Worm (Caenorhabditis elegans) whole organism, L3 larva: Measurements from ENCODE around the gene T24C4.5.

Experiments used
- egl-27 ChIP-seq: sonication (generic microtip); optimal IDR thresholded peaks from 4 replicates; lab custom pipeline; 2017; ENCODE audit warnings: missing biosample characterization, missing genetic modification reagents, missing genetic modification characterization
- fos-1 ChIP-seq: fragments of 150-350 bp; optimal IDR thresholded peaks from 2 replicates; lab custom pipeline; 2014; ENCODE audit warnings: missing biosample characterization, missing genetic modification characterization
- nhr-28 ChIP-seq: fragments of 150-350 bp; optimal IDR thresholded peaks from 2 replicates; lab custom pipeline; 2014; ENCODE audit warnings: missing biosample characterization, missing genetic modification characterization
- tbx-2 ChIP-seq: sonication (generic microtip); optimal IDR thresholded peaks from 2 replicates; lab custom pipeline; 2016; ENCODE audit warnings: mild to moderate bottlenecking, missing genetic modification characterization, missing compliant biosample characterization

DNA sequence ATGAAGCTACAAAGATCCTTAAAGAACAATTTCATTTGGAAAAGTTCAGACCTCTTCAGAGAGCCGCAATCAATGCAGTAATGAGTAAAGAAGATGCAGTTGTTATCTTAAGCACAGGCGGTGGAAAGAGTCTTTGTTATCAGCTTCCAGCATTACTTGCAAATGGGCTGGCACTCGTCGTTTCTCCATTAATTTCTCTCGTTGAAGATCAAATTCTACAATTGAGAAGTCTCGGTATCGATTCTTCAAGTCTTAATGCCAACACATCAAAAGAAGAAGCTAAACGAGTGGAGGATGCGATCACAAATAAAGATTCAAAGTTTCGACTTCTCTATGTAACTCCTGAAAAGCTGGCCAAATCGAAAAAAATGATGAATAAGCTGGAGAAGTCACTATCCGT, 22.6 kb downstream of the T24C4.5 start:
- TF ChIP-seq tbx-2 (tag; lab: Kevin White, UChicago): no peak
- TF ChIP-seq fos-1 (tag; lab: Kevin White, UChicago): no peak
- TF ChIP-seq nhr-28 (tag; lab: Kevin White, UChicago): no peak
- TF ChIP-seq egl-27: no peak
